Worm (Caenorhabditis elegans) whole organism, early embryonic: Measurements from ENCODE around the gene ceh-83.
"Not testable (repeated sequence)": the region's sequence is repeated elsewhere in the genome, so short reads cannot be mapped to it uniquely, and the experiment has no call there.

Experiments
- B0310.2 ChIP-seq: sonication (generic microtip); optimal IDR thresholded peaks from 2 replicates; lab custom pipeline; 2016; ENCODE audit warnings: mild to moderate bottlenecking, missing genetic modification characterization, missing compliant biosample characterization
- F13C5.2 ChIP-seq: sonication (generic microtip); optimal IDR thresholded peaks from 2 replicates; lab custom pipeline; 2017; ENCODE audit warnings: mild to moderate bottlenecking, missing genetic modification characterization, inconsistent platforms, missing compliant biosample characterization
- ama-1 ChIP-seq: fragments of 150-350 bp; optimal IDR thresholded peaks from 2 replicates; lab custom pipeline; 2014
- ceh-13 ChIP-seq: fragments of 200-800 bp; sonication (Bioruptor generic); optimal IDR thresholded peaks from 2 replicates; lab custom pipeline; 2018; ENCODE audit warnings: mild to moderate bottlenecking, missing genetic modification characterization, missing compliant biosample characterization
- ceh-36 ChIP-seq: sonication (generic microtip); optimal IDR thresholded peaks from 2 replicates; lab custom pipeline; 2016; ENCODE audit warnings: missing genetic modification characterization, inconsistent platforms, missing compliant biosample characterization
- ets-7 ChIP-seq: sonication (generic microtip); optimal IDR thresholded peaks from 2 replicates; lab custom pipeline; 2016; ENCODE audit warnings: missing genotype, missing genetic modification characterization, missing compliant biosample characterization
- flt-1 ChIP-seq: fragments of 200-800 bp; sonication (Bioruptor generic); IDR thresholded peaks from 2 replicates; pipeline ENCODE4 v1.3.6; 2022; ENCODE audit warnings: missing genetic modification characterization, missing compliant biosample characterization
- hnd-1 ChIP-seq: sonication (generic microtip); optimal IDR thresholded peaks from 2 replicates; lab custom pipeline; 2016; ENCODE audit warnings: missing genetic modification characterization, missing compliant biosample characterization
- sea-1 ChIP-seq: fragments of 200-800 bp; sonication (Bioruptor generic); conservative IDR thresholded peaks from 2 replicates; pipeline ENCODE4 v1.3.6; 2022; ENCODE audit warnings: missing genetic modification characterization, missing compliant biosample characterization
- tbx-11 ChIP-seq: fragments of 200-800 bp; sonication (Bioruptor generic); IDR thresholded peaks from 2 replicates; pipeline ENCODE4 v1.3.6; 2022; ENCODE audit warnings: missing genetic modification characterization, missing compliant biosample characterization
- tbx-37 ChIP-seq: fragments of 200-800 bp; sonication (Bioruptor generic); conservative IDR thresholded peaks from 2 replicates; pipeline ENCODE4 v1.3.6; 2022; ENCODE audit warnings: missing genetic modification reagents, missing genetic modification characterization, missing compliant biosample characterization

ce11 chrII:1775234-1775633, 38.9 kb upstream of the ceh-83 start, which contains the start of gene F36H5.14:
- not testable (repeated sequence) for TF ChIP-seq ceh-36 (tag; lab: Kevin White, UChicago); sea-1 (GFP tag; lab: Robert Waterston, UW); F13C5.2; ama-1 (lab: Kevin White, UChicago); tbx-37 (GFP tag; lab: Robert Waterston, UW); ets-7 (tag; lab: Kevin White, UChicago); flt-1; B0310.2 (tag; lab: Kevin White, UChicago); tbx-11 (GFP tag; lab: Robert Waterston, UW); hnd-1 (tag; lab: Kevin White, UChicago); ceh-13
